Worm (Caenorhabditis elegans): Measurements from ENCODE around the gene F09F9.1.

DNA sequence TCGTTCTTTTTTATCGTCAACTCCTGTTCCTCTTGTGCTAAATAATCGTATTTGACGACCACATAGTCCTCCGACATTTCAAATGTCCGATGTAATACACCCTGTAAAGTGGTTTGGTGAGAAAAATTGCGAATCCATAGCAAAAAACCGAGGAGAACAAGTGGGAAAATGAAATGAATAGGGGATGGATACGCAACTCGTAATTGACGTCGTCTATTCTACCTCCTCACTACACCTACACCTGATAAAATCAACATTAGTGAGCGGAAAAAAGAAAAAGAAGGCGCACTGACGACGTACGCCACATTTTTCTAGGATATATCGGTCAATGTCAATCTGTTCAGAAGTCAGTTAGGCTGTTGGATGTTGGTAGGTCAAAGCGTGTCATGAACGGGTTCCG lies 38.2 kb downstream of the F09F9.1 start, which contains the start of gene nck-1:
- no peak for TF ChIP-seq pha-4 (GFP tag; IDR thresholded peaks at IDR 0.05)
- TF ChIP-seq pha-4 (tag; optimal IDR thresholded peaks at IDR 0.05), result no peak
- TF ChIP-seq lin-39 (tag; optimal IDR thresholded peaks at IDR 0.05), result no peak

Data from whole organism, L4 larva.